Worm (Caenorhabditis elegans) whole organism, late embryonic: ENCODE results near the gene nlp-41.

Source experiments
- C08G9.2 ChIP-seq: sonication (generic microtip); optimal IDR thresholded peaks from 2 replicates; lab custom pipeline; 2016; ENCODE audit warnings: mild to moderate bottlenecking, missing genetic modification characterization, moderate library complexity, missing compliant biosample characterization
- K09A11.1 ChIP-seq: sonication (generic microtip); optimal IDR thresholded peaks from 2 replicates; lab custom pipeline; 2017; ENCODE audit warnings: antibody characterized with exemption, mild to moderate bottlenecking, missing genetic modification characterization, missing compliant biosample characterization; ENCODE audit not compliant: insufficient read depth
- ahr-1 ChIP-seq: sonication (generic microtip); optimal IDR thresholded peaks from 2 replicates; lab custom pipeline; 2016; ENCODE audit warnings: missing genetic modification characterization, missing compliant biosample characterization
- ama-1 ChIP-seq: fragments of 150-350 bp; optimal IDR thresholded peaks from 2 replicates; lab custom pipeline; 2014
- ceh-14 ChIP-seq: sonication (generic microtip); optimal IDR thresholded peaks from 2 replicates; lab custom pipeline; 2016; ENCODE audit warnings: missing genotype, missing genetic modification characterization, missing compliant biosample characterization
- ceh-19 ChIP-seq: fragments of 200-800 bp; sonication (Bioruptor generic); optimal IDR thresholded peaks from 2 replicates; lab custom pipeline; 2018; ENCODE audit warnings: mild to moderate bottlenecking, missing genetic modification characterization, missing compliant biosample characterization
- ceh-2 ChIP-seq: sonication (generic microtip); optimal IDR thresholded peaks from 2 replicates; lab custom pipeline; 2016; ENCODE audit warnings: missing genotype, missing genetic modification characterization, missing compliant biosample characterization
- ceh-22 ChIP-seq: sonication (generic microtip); optimal IDR thresholded peaks from 2 replicates; lab custom pipeline; 2017; ENCODE audit warnings: missing biosample characterization, missing genetic modification characterization
- ceh-24 ChIP-seq: sonication (generic microtip); optimal IDR thresholded peaks from 2 replicates; lab custom pipeline; 2016; ENCODE audit warnings: mild to moderate bottlenecking, missing genetic modification characterization, missing compliant biosample characterization
- ceh-30 ChIP-seq: fragments of 150-350 bp; optimal IDR thresholded peaks from 2 replicates; lab custom pipeline; 2014; ENCODE audit warnings: missing biosample characterization, missing genetic modification characterization
- ceh-34 ChIP-seq: sonication (generic microtip); optimal IDR thresholded peaks from 2 replicates; lab custom pipeline; 2016; ENCODE audit warnings: mild to moderate bottlenecking, missing genetic modification characterization, missing compliant biosample characterization
- ceh-45 ChIP-seq: fragments of 200-800 bp; sonication (Bioruptor generic); IDR thresholded peaks from 2 replicates; pipeline ENCODE4 v1.3.6; 2022; ENCODE audit warnings: missing genetic modification reagents, missing genetic modification characterization, missing compliant biosample characterization
- ceh-48 ChIP-seq: sonication (generic microtip); optimal IDR thresholded peaks from 2 replicates; lab custom pipeline; 2016; ENCODE audit warnings: missing genetic modification characterization, inconsistent platforms, missing compliant biosample characterization
- ceh-6 ChIP-seq: fragments of 200-800 bp; sonication (Bioruptor generic); optimal IDR thresholded peaks from 2 replicates; lab custom pipeline; 2018; ENCODE audit warnings: mild to moderate bottlenecking, missing genetic modification characterization, missing compliant biosample characterization
- dmd-4 ChIP-seq: sonication (generic microtip); optimal IDR thresholded peaks from 2 replicates; lab custom pipeline; 2016; ENCODE audit warnings: borderline replicate concordance, missing genetic modification characterization, missing compliant biosample characterization
- dve-1 ChIP-seq: sonication (generic microtip); optimal IDR thresholded peaks from 2 replicates; lab custom pipeline; 2017; ENCODE audit warnings: antibody characterized with exemption, mild to moderate bottlenecking, missing genetic modification characterization, missing compliant biosample characterization
- elt-2 ChIP-seq: sonication (generic microtip); optimal IDR thresholded peaks from 2 replicates; lab custom pipeline; 2016; ENCODE audit warnings: missing genetic modification reagents, missing genetic modification characterization, missing compliant biosample characterization
- elt-4 ChIP-seq: sonication (generic microtip); optimal IDR thresholded peaks from 2 replicates; lab custom pipeline; 2016; ENCODE audit warnings: missing genetic modification characterization, missing compliant biosample characterization
- ets-4 ChIP-seq: sonication (generic microtip); optimal IDR thresholded peaks from 2 replicates; lab custom pipeline; 2016; ENCODE audit warnings: missing genetic modification characterization, missing compliant biosample characterization
- gmeb-2 ChIP-seq: sonication (generic microtip); optimal IDR thresholded peaks from 2 replicates; lab custom pipeline; 2016; ENCODE audit warnings: missing genetic modification characterization, inconsistent platforms, missing compliant biosample characterization
- hlh-15 ChIP-seq: sonication (generic microtip); optimal IDR thresholded peaks from 2 replicates; lab custom pipeline; 2016; ENCODE audit warnings: missing genetic modification characterization, missing compliant biosample characterization
- hlh-6 ChIP-seq: sonication (generic microtip); optimal IDR thresholded peaks from 2 replicates; lab custom pipeline; 2016; ENCODE audit warnings: missing genotype, missing genetic modification characterization, missing compliant biosample characterization
- lim-6 ChIP-seq: sonication (generic microtip); optimal IDR thresholded peaks from 2 replicates; lab custom pipeline; 2016; ENCODE audit warnings: missing genetic modification characterization, missing compliant biosample characterization
- madf-2 ChIP-seq: sonication (generic microtip); optimal IDR thresholded peaks from 2 replicates; lab custom pipeline; 2017; ENCODE audit warnings: missing genetic modification characterization, missing compliant biosample characterization
- mec-3 ChIP-seq: sonication (generic microtip); optimal IDR thresholded peaks from 2 replicates; lab custom pipeline; 2016; ENCODE audit warnings: borderline replicate concordance, missing genetic modification characterization, missing compliant biosample characterization
- nhr-232 ChIP-seq: sonication (generic microtip); optimal IDR thresholded peaks from 2 replicates; lab custom pipeline; 2016; ENCODE audit warnings: missing genetic modification characterization, missing compliant biosample characterization
- npax-4 ChIP-seq: sonication (generic microtip); optimal IDR thresholded peaks from 2 replicates; lab custom pipeline; 2016; ENCODE audit warnings: missing genetic modification characterization, missing compliant biosample characterization
- pag-3 ChIP-seq: sonication (generic microtip); optimal IDR thresholded peaks from 2 replicates; lab custom pipeline; 2016; ENCODE audit warnings: missing compliant biosample characterization, missing genetic modification characterization, borderline replicate concordance
- pax-1 ChIP-seq: fragments of 150-350 bp; optimal IDR thresholded peaks from 2 replicates; lab custom pipeline; 2014; ENCODE audit warnings: missing biosample characterization, missing genetic modification characterization
- pha-2 ChIP-seq: sonication (generic microtip); optimal IDR thresholded peaks from 2 replicates; lab custom pipeline; 2017; ENCODE audit warnings: mild to moderate bottlenecking, missing genetic modification characterization, missing compliant biosample characterization
- pha-4 ChIP-seq: fragments of 150-350 bp; optimal IDR thresholded peaks from 2 replicates; lab custom pipeline; 2018; ENCODE audit warnings: missing biosample characterization, missing genetic modification reagents, missing genetic modification characterization
- ref-2 ChIP-seq: sonication (generic microtip); optimal IDR thresholded peaks from 2 replicates; lab custom pipeline; 2016; ENCODE audit warnings: missing genetic modification characterization, missing compliant biosample characterization
- rnt-1 ChIP-seq: sonication (generic microtip); optimal IDR thresholded peaks from 2 replicates; lab custom pipeline; 2016; ENCODE audit warnings: missing genetic modification characterization, missing compliant biosample characterization
- sdc-2 ChIP-seq: sonication (generic microtip); optimal IDR thresholded peaks from 2 replicates; lab custom pipeline; 2016; ENCODE audit warnings: missing genotype, missing genetic modification characterization, missing compliant biosample characterization
- sox-4 ChIP-seq: sonication (generic microtip); optimal IDR thresholded peaks from 2 replicates; lab custom pipeline; 2017; ENCODE audit warnings: mild to moderate bottlenecking, missing genetic modification characterization, inconsistent platforms, missing compliant biosample characterization
- tbx-7 ChIP-seq: sonication (generic microtip); optimal IDR thresholded peaks from 2 replicates; lab custom pipeline; 2016; ENCODE audit warnings: missing genotype, missing genetic modification characterization, missing compliant biosample characterization
- ttx-3 ChIP-seq: sonication (generic microtip); optimal IDR thresholded peaks from 2 replicates; lab custom pipeline; 2016; ENCODE audit warnings: missing genetic modification reagents, missing genetic modification characterization, missing compliant biosample characterization
- unc-42 ChIP-seq: sonication (generic microtip); optimal IDR thresholded peaks from 2 replicates; lab custom pipeline; 2016; ENCODE audit warnings: missing genotype, missing genetic modification characterization, missing compliant biosample characterization
- unc-55 ChIP-seq: sonication (generic microtip); optimal IDR thresholded peaks from 2 replicates; lab custom pipeline; 2017; ENCODE audit warnings: missing biosample characterization, missing genetic modification reagents, missing genetic modification characterization
- unc-86 ChIP-seq: sonication (generic microtip); optimal IDR thresholded peaks from 2 replicates; lab custom pipeline; 2016; ENCODE audit warnings: missing genetic modification characterization, missing compliant biosample characterization
- zip-5 ChIP-seq: sonication (generic microtip); optimal IDR thresholded peaks from 2 replicates; lab custom pipeline; 2016; ENCODE audit warnings: missing genetic modification characterization, missing compliant biosample characterization

Gene nlp-41

ce11 chrII:14507563-14507962 is 43.1 kb upstream of the nlp-41 start, which contains the start of the genes K10H10.7 and K10H10.10:
Gene K10H10.7 (minus strand): TSS chrII:14507663.
Gene K10H10.10 (plus strand): TSS chrII:14507766.
- TF ChIP-seq hlh-6: no peak
- TF ChIP-seq pag-3 (tag; lab: Kevin White, UChicago): no peak
- TF ChIP-seq dve-1 (tag; lab: Kevin White, UChicago): no peak

ce11 chrII:14510162-14510561 is 40.6 kb upstream of the nlp-41 start:
- TF ChIP-seq madf-2 (tag; lab: Kevin White, UChicago): no peak
- TF ChIP-seq elt-2 (tag; lab: Kevin White, UChicago): peak; percentile 66
- no peak for TF ChIP-seq pha-2 (tag; lab: Kevin White, UChicago)
- TF ChIP-seq unc-86 (tag; lab: Kevin White, UChicago): no peak
- TF ChIP-seq, all 69 proteins: peak for 1

ce11 chrII:14511189-14511588 is 39.5 kb upstream of the nlp-41 start, which contains the start of gene K10H10.13:
Gene K10H10.13 (minus strand): TSS chrII:14511289.
- TF ChIP-seq ttx-3 (tag; lab: Kevin White, UChicago) (no peak), C08G9.2 (tag; lab: Kevin White, UChicago) (no peak), pha-4 (tag; lab: Kevin White, UChicago) (no peak), mec-3 (no peak), elt-4 (tag; lab: Kevin White, UChicago) (no peak), ref-2 (tag; lab: Kevin White, UChicago) (no peak), hlh-6 (no peak), ceh-14 (tag; lab: Kevin White, UChicago) (no peak), K09A11.1 (tag; lab: Kevin White, UChicago) (no peak), ets-4 (no peak), ceh-48 (no peak), dve-1 (tag; lab: Kevin White, UChicago) (no peak), hlh-15 (tag; lab: Kevin White, UChicago) (no peak), lim-6 (no peak), ceh-24 (no peak), dmd-4 (tag; lab: Kevin White, UChicago) (no peak), pha-2 (tag; lab: Kevin White, UChicago) (no peak), gmeb-2 (no peak)
- TF ChIP-seq, all 69 proteins: peak for 0

ce11 chrII:14515017-14515416 is 35.7 kb upstream of the nlp-41 start, which contains the start of gene K10H10.9:
Gene K10H10.9 (minus strand): TSS chrII:14515117.
- TF ChIP-seq ama-1 (lab: Kevin White, UChicago) (no peak), tbx-7 (tag; lab: Kevin White, UChicago) (no peak), ceh-2 (tag; lab: Kevin White, UChicago) (no peak), npax-4 (tag; lab: Kevin White, UChicago) (no peak), ceh-24 (no peak), ceh-30 (no peak), C08G9.2 (tag; lab: Kevin White, UChicago) (no peak), sdc-2 (no peak), unc-55 (GFP tag; lab: Kevin White, UChicago) (no peak), ceh-6 (no peak), gmeb-2 (no peak), pax-1 (tag; lab: Kevin White, UChicago) (no peak), pha-2 (tag; lab: Kevin White, UChicago) (no peak), ref-2 (tag; lab: Kevin White, UChicago) (no peak), ceh-34 (tag; lab: Kevin White, UChicago) (no peak), ceh-22 (tag; lab: Kevin White, UChicago) (no peak), sox-4 (tag; lab: Kevin White, UChicago) (no peak), K09A11.1 (tag; lab: Kevin White, UChicago) (no peak), zip-5 (tag; lab: Kevin White, UChicago) (no peak), pag-3 (tag; lab: Kevin White, UChicago) (no peak)
- TF ChIP-seq, all 69 proteins: peak for 0

ce11 chrII:14522037-14522436 is 28.7 kb upstream of the nlp-41 start, which contains the start of gene btb-19:
Gene btb-19 (minus strand): TSS chrII:14522137.
- TF ChIP-seq unc-42 (no peak), ceh-22 (tag; lab: Kevin White, UChicago) (no peak), hlh-15 (tag; lab: Kevin White, UChicago) (no peak), ceh-19 (GFP tag; lab: Kevin White, UChicago) (no peak), ahr-1 (no peak), rnt-1 (tag; lab: Kevin White, UChicago) (no peak), ceh-45 (GFP tag; lab: Robert Waterston, UW) (no peak), ceh-48 (no peak), sox-4 (tag; lab: Kevin White, UChicago) (no peak), nhr-232 (tag; lab: Kevin White, UChicago) (no peak), ref-2 (tag; lab: Kevin White, UChicago) (no peak), ceh-34 (tag; lab: Kevin White, UChicago) (no peak), unc-86 (tag; lab: Kevin White, UChicago) (no peak), ceh-6 (no peak), K09A11.1 (tag; lab: Kevin White, UChicago) (no peak)
